Worm (Caenorhabditis elegans) whole organism, mixed stage, embryonic: Measurements from ENCODE around the gene K07F5.15.

Experiments used
- M03D4.4 ChIP-seq: sonication (generic microtip); optimal IDR thresholded peaks from 2 replicates; lab custom pipeline; 2017; ENCODE audit warnings: mild to moderate bottlenecking, missing genetic modification characterization, missing compliant biosample characterization
- bed-3 ChIP-seq: fragments of 200-800 bp; sonication (Bioruptor generic); optimal IDR thresholded peaks from 3 replicates; lab custom pipeline; 2018; ENCODE audit warnings: mild to moderate bottlenecking, missing genetic modification characterization, moderate library complexity, missing compliant biosample characterization
- ceh-39 ChIP-seq: fragments of 150-350 bp; optimal IDR thresholded peaks from 2 replicates; lab custom pipeline; 2014; ENCODE audit warnings: missing biosample characterization, missing genetic modification characterization
- ceh-43 ChIP-seq: fragments of 200-800 bp; sonication (Bioruptor generic); optimal IDR thresholded peaks from 2 replicates; lab custom pipeline; 2018; ENCODE audit warnings: mild to moderate bottlenecking, missing genetic modification characterization, moderate library complexity, missing compliant biosample characterization
- ceh-83 ChIP-seq: fragments of 200-800 bp; sonication (Bioruptor generic); optimal IDR thresholded peaks from 2 replicates; lab custom pipeline; 2018; ENCODE audit warnings: mild to moderate bottlenecking, missing genetic modification characterization, missing compliant biosample characterization
- ces-1 ChIP-seq: fragments of 150-350 bp; optimal IDR thresholded peaks from 2 replicates; lab custom pipeline; 2014; ENCODE audit warnings: missing biosample characterization, missing genetic modification reagents, missing genetic modification characterization
- cnd-1 ChIP-seq: fragments of 200-800 bp; sonication (Bioruptor generic); optimal IDR thresholded peaks from 2 replicates; lab custom pipeline; 2018; ENCODE audit warnings: mild to moderate bottlenecking, missing genetic modification characterization, missing compliant biosample characterization
- drap-1 ChIP-seq: fragments of 200-800 bp; sonication (Bioruptor generic); optimal IDR thresholded peaks from 3 replicates; lab custom pipeline; 2018; ENCODE audit warnings: mild to moderate bottlenecking, missing genetic modification characterization, missing compliant biosample characterization
- elt-1 ChIP-seq: sonication (generic microtip); optimal IDR thresholded peaks from 2 replicates; lab custom pipeline; 2017; ENCODE audit warnings: missing genetic modification characterization, mild to moderate bottlenecking, missing compliant biosample characterization, antibody characterized with exemption, moderate library complexity, borderline replicate concordance; ENCODE audit not compliant: insufficient read depth
- elt-3 ChIP-seq: fragments of 150-350 bp; optimal IDR thresholded peaks from 2 replicates; lab custom pipeline; 2014; ENCODE audit warnings: missing biosample characterization, missing genetic modification characterization
- flh-1 ChIP-seq: fragments of 200-800 bp; sonication (Bioruptor generic); optimal IDR thresholded peaks from 2 replicates; lab custom pipeline; 2018; ENCODE audit warnings: mild to moderate bottlenecking, missing genetic modification characterization, moderate library complexity, missing compliant biosample characterization
- ham-2 ChIP-seq: fragments of 200-800 bp; sonication (Bioruptor generic); optimal IDR thresholded peaks from 2 replicates; lab custom pipeline; 2018; ENCODE audit warnings: mild to moderate bottlenecking, missing genetic modification characterization, missing compliant biosample characterization
- hlh-1 ChIP-seq: fragments of 150-350 bp; optimal IDR thresholded peaks from 2 replicates; lab custom pipeline; 2014; ENCODE audit warnings: missing biosample characterization, missing genetic modification reagents, missing genetic modification characterization
- lin-13 ChIP-seq: fragments of 150-350 bp; optimal IDR thresholded peaks from 2 replicates; lab custom pipeline; 2014; ENCODE audit warnings: missing biosample characterization, missing genetic modification characterization
- lin-32 ChIP-seq: fragments of 200-800 bp; sonication (Bioruptor generic); optimal IDR thresholded peaks from 2 replicates; lab custom pipeline; 2018; ENCODE audit warnings: mild to moderate bottlenecking, missing genetic modification characterization, missing compliant biosample characterization
- lsy-2 ChIP-seq: fragments of 150-350 bp; optimal IDR thresholded peaks from 2 replicates; lab custom pipeline; 2014; ENCODE audit warnings: missing biosample characterization, missing genetic modification characterization
- mab-5 ChIP-seq: fragments of 150-350 bp; optimal IDR thresholded peaks from 2 replicates; lab custom pipeline; 2014; ENCODE audit warnings: missing biosample characterization, missing genetic modification characterization
- mep-1 ChIP-seq: fragments of 150-350 bp; optimal IDR thresholded peaks from 2 replicates; lab custom pipeline; 2017; ENCODE audit warnings: missing biosample characterization, missing genetic modification reagents, missing genetic modification characterization, inconsistent platforms
- mls-2 ChIP-seq: sonication (generic microtip); optimal IDR thresholded peaks from 2 replicates; lab custom pipeline; 2016; ENCODE audit warnings: mild to moderate bottlenecking, missing genetic modification characterization, moderate library complexity, missing compliant biosample characterization
- nhr-12 ChIP-seq: fragments of 150-350 bp; optimal IDR thresholded peaks from 2 replicates; lab custom pipeline; 2014; ENCODE audit warnings: missing biosample characterization, missing genetic modification characterization
- nhr-2 ChIP-seq: fragments of 150-350 bp; optimal IDR thresholded peaks from 2 replicates; lab custom pipeline; 2014; ENCODE audit warnings: missing biosample characterization, missing genetic modification characterization
- nhr-237 ChIP-seq: fragments of 150-350 bp; optimal IDR thresholded peaks from 2 replicates; lab custom pipeline; 2014; ENCODE audit warnings: missing biosample characterization, missing genetic modification characterization
- nhr-28 ChIP-seq: fragments of 150-350 bp; optimal IDR thresholded peaks from 2 replicates; lab custom pipeline; 2014; ENCODE audit warnings: missing biosample characterization, missing genetic modification characterization
- nhr-76 ChIP-seq: sonication (generic microtip); optimal IDR thresholded peaks from 2 replicates; lab custom pipeline; 2017; ENCODE audit warnings: missing biosample characterization, missing genetic modification characterization
- pha-4 ChIP-seq: fragments of 150-350 bp; optimal IDR thresholded peaks from 2 replicates; lab custom pipeline; 2018; ENCODE audit warnings: missing biosample characterization, missing genetic modification reagents, missing genetic modification characterization
- sem-2 ChIP-seq: fragments of 200-800 bp; sonication (Bioruptor generic); optimal IDR thresholded peaks from 2 replicates; lab custom pipeline; 2018; ENCODE audit warnings: mild to moderate bottlenecking, missing genetic modification characterization, missing compliant biosample characterization
- snpc-4 ChIP-seq: fragments of 150-350 bp; optimal IDR thresholded peaks from 2 replicates; lab custom pipeline; 2014; ENCODE audit warnings: missing biosample characterization, missing genetic modification characterization
- tbx-8 ChIP-seq: fragments of 200-800 bp; sonication (Bioruptor generic); optimal IDR thresholded peaks from 2 replicates; lab custom pipeline; 2018; ENCODE audit warnings: mild to moderate bottlenecking, missing genetic modification characterization, moderate library complexity, missing compliant biosample characterization
- unc-120 ChIP-seq: sonication (generic microtip); optimal IDR thresholded peaks from 2 replicates; lab custom pipeline; 2017; ENCODE audit warnings: missing genetic modification characterization, missing compliant biosample characterization; ENCODE audit not compliant: poor library complexity, severe bottlenecking
- unc-39 ChIP-seq: fragments of 150-350 bp; optimal IDR thresholded peaks from 2 replicates; lab custom pipeline; 2014; ENCODE audit warnings: missing biosample characterization, missing genetic modification characterization
- unc-62 ChIP-seq: fragments of 150-350 bp; optimal IDR thresholded peaks from 2 replicates; lab custom pipeline; 2014; ENCODE audit warnings: missing biosample characterization, missing genetic modification reagents, missing genetic modification characterization
- zip-8 ChIP-seq: fragments of 150-350 bp; optimal IDR thresholded peaks from 2 replicates; lab custom pipeline; 2014; ENCODE audit warnings: missing biosample characterization, missing genetic modification characterization
- ztf-11 ChIP-seq: fragments of 150-350 bp; optimal IDR thresholded peaks from 2 replicates; lab custom pipeline; 2014; ENCODE audit warnings: missing biosample characterization, missing genetic modification characterization

K07F5.15 gene

DNA sequence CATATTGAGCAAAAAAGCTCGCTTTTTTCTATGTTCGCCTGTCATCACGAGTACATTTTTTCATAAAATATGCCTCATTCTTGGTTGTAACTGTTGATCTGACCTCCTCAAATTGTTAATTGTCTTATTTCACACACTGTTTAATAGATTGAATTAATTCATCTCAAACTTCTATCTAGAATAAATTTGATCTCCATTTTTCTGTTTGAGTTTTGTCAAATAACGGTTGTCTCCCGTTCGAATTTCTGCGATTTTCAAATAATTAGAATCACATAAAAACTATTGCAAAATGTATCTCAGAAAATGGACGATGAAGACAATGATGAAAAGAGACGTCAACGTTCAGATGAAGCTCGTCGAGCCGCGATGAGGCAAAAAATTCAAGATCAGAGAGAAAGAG lies 3.0 kb upstream of the K07F5.15 start, which contains the start of gene K07F5.14:
Gene K07F5.14, plus strand, starts transcription at position 301 of the 400 bp plus-strand sequence.
- TF ChIP-seq ztf-11 (tag; lab: Kevin White, UChicago) (no peak), cnd-1 (tag; lab: Kevin White, UChicago) (no peak), mab-5 (tag; lab: Kevin White, UChicago) (no peak), nhr-237 (tag; lab: Kevin White, UChicago) (no peak), nhr-28 (no peak), lsy-2 (tag; lab: Kevin White, UChicago) (no peak), lin-32 (GFP tag; lab: Kevin White, UChicago) (no peak), ceh-39 (tag; lab: Kevin White, UChicago) (no peak), nhr-12 (tag; lab: Kevin White, UChicago) (no peak), elt-1 (no peak), M03D4.4 (no peak), hlh-1 (tag; lab: Kevin White, UChicago) (no peak), bed-3 (no peak), ceh-43 (GFP tag; lab: Kevin White, UChicago) (no peak), unc-39 (no peak)

DNA sequence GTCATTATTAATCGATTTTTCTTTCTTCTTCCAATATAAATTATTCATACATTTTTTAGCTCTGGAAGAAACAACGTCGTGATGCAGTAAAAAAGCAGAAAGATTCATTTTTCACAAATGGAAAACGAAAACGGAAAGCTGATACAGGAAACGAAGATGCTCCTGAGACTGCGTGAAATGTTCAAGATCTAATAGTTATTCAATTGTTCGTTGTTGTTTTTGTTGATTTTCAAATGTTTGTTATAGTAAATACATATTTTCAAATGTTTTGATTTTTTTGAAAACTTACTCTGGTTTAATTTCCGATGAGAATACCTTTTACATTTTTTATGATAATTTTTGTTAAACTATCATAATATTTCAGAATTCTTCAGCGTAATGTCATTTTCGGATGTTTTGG lies 1.1 kb upstream of the K07F5.15 start, which contains the start of gene K07F5.16:
Gene K07F5.16, plus strand, starts transcription at position 301 of the 400 bp plus-strand sequence.
- no peak for TF ChIP-seq unc-62 (GFP tag; lab: Kevin White, UChicago)
- TF ChIP-seq pha-4 = no peak
- TF ChIP-seq nhr-76 (tag; lab: Kevin White, UChicago) = no peak
- no peak for TF ChIP-seq lin-13 (tag; lab: Kevin White, UChicago)

DNA sequence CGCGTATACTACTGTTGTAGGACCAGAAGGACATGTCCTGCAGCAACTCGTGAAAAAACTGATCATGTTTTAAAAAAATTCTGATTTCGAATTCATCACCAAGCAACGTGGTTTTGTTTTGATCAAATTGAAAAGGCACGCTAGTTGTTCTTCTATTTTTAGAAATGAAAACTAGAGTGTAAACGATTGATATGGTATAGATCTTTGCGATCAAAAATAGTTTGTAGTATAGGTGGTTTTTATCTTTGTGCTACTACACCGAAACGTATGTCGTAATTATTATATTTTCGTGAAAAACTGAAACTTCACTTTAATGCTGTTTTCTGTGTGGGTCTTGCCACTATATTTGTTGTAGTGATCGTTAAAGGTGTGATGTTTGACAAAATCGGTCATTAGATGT lies 2.0 kb downstream of the K07F5.15 start:
- TF ChIP-seq M03D4.4 (no peak), zip-8 (tag; lab: Kevin White, UChicago) (no peak), drap-1 (GFP tag; lab: Kevin White, UChicago) (no peak), unc-62 (GFP tag; lab: Kevin White, UChicago) (no peak), flh-1 (GFP tag; lab: Kevin White, UChicago) (no peak), ham-2 (no peak), ceh-43 (GFP tag; lab: Kevin White, UChicago) (no peak), elt-1 (no peak)

DNA sequence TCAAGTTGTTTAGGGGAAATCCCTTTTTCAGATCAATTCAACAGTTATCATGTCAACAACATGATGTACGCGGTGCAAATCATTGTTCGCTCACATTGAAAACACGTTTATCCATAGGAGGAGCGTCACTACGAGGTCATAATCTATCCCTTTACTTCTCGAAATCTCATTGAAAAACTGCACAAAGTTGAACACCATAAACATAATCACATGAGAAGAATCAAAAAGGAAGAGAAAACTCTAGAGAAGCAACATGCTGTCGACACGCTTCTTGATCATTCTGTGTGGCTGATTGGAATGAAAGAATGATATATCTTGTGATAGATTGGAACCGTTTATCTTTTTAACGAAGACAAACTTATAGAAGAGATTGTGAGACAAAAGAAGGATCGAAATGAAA lies 3.0 kb downstream of the K07F5.15 start:
- no peak for TF ChIP-seq lin-32 (GFP tag; lab: Kevin White, UChicago)
- no peak for TF ChIP-seq sem-2 (GFP tag; lab: Kevin White, UChicago)
- no peak for TF ChIP-seq nhr-2 (tag; lab: Kevin White, UChicago)
- TF ChIP-seq drap-1 (GFP tag; lab: Kevin White, UChicago) = no peak
- TF ChIP-seq zip-8 (tag; lab: Kevin White, UChicago) = no peak
- TF ChIP-seq elt-3 (tag; lab: Kevin White, UChicago) = no peak
- TF ChIP-seq unc-120 (tag; lab: Kevin White, UChicago) = no peak
- TF ChIP-seq hlh-1 (tag; lab: Kevin White, UChicago) = no peak
- TF ChIP-seq mab-5 (tag; lab: Kevin White, UChicago) = no peak
- TF ChIP-seq snpc-4 (tag; lab: Kevin White, UChicago) = no peak
- TF ChIP-seq ceh-43 (GFP tag; lab: Kevin White, UChicago) = no peak
- no peak for TF ChIP-seq cnd-1 (tag; lab: Kevin White, UChicago)
- no peak for TF ChIP-seq M03D4.4
- no peak for TF ChIP-seq ceh-39 (tag; lab: Kevin White, UChicago)
- TF ChIP-seq flh-1 (GFP tag; lab: Kevin White, UChicago) = no peak
- no peak for TF ChIP-seq elt-1

DNA sequence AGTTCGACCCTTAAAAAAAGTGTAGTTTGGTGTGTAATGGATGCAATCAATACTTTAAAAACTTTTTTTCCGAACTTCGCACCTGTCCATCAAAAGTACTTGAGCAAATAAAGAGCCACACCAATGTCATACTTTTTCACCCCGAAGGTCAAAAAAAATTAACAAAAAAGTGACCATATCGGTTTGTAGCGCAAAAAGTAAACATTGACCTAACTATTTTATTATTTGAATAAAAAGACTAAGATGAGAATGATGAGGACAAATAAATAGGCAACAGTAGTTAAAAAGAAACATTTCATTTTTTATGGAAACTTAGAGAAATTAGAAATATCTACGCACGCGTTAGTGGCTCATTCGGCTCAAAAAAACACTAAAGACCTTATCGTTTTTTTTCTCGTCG lies 4.5 kb downstream of the K07F5.15 start:
- TF ChIP-seq mls-2 (no peak), sem-2 (GFP tag; lab: Kevin White, UChicago) (no peak), ceh-83 (no peak), lsy-2 (tag; lab: Kevin White, UChicago) (no peak), ces-1 (GFP tag; lab: Kevin White, UChicago) (no peak), elt-3 (tag; lab: Kevin White, UChicago) (no peak), mep-1 (no peak), nhr-76 (tag; lab: Kevin White, UChicago) (no peak), ceh-39 (tag; lab: Kevin White, UChicago) (no peak), pha-4 (no peak), zip-8 (tag; lab: Kevin White, UChicago) (no peak), tbx-8 (GFP tag; lab: Kevin White, UChicago) (no peak), hlh-1 (tag; lab: Kevin White, UChicago) (no peak)
